Fruit fly (Drosophila melanogaster): ENCODE results near the gene CG46448.

CG46448 gene

dm6 chr2L:2373818-2374746 lies 17.4 kb upstream of the CG46448 start, which contains the start of the genes CG3609 and CG15390 (continued):
- peak; percentile 68 to 79 for TF ChIP-seq bsh (GFP tag; optimal IDR thresholded peaks at IDR 0.05)
- TF ChIP-seq CG31365 (tag; optimal IDR thresholded peaks at IDR 0.05), result peak; percentile 69
- TF ChIP-seq Ets97D (GFP tag; optimal IDR thresholded peaks at IDR 0.05), result peak; percentile 83
- 0 out of 2 replicates have a peak, but pooled peaks have one; percentile 9 for TF ChIP-seq CG43689 (GFP tag; IDR thresholded peaks at IDR 0.05)
- peak; percentile 82; the same call in 2 of the 3 replicates for TF ChIP-seq Mrtf (GFP tag; IDR thresholded peaks at IDR 0.05)
- TF ChIP-seq odd (GFP tag; optimal IDR thresholded peaks at IDR 0.05), result peak; percentile 3
- peak; percentile 63; the same call in 1 of the 2 replicates for TF ChIP-seq ara (GFP tag; IDR thresholded peaks at IDR 0.05)
- TF ChIP-seq aop (GFP tag; IDR thresholded peaks at IDR 0.05), result peak; percentile 86
- TF ChIP-seq scrt (GFP tag; optimal IDR thresholded peaks at IDR 0.05), result peak; percentile 58
- peak; percentile 6 for TF ChIP-seq nerfin-1 (tag; optimal IDR thresholded peaks at IDR 0.05)
- TF ChIP-seq CG13287 (GFP tag; IDR thresholded peaks at IDR 0.05; ENCODE audit: partially characterized antibody), result peak; percentile 57
- TF ChIP-seq Max (GFP tag; optimal IDR thresholded peaks at IDR 0.05), result peak; percentile 72
- TF ChIP-seq Rx (GFP tag; IDR thresholded peaks at IDR 0.05), result peak; percentile 71
- peak; percentile 71 for TF ChIP-seq bcd (GFP tag; optimal IDR thresholded peaks at IDR 0.05)
- TF ChIP-seq al (GFP tag; IDR thresholded peaks at IDR 0.05), result peak; percentile 82
- TF ChIP-seq Aef1 (GFP tag; IDR thresholded peaks at IDR 0.05), result peak; percentile 45; the same call in 1 of the 3 replicates
- peak; percentile 21 for TF ChIP-seq CG33557 (GFP tag; optimal IDR thresholded peaks at IDR 0.05)
- peak; percentile 70 for TF ChIP-seq Meics (GFP tag; optimal IDR thresholded peaks at IDR 0.05)
- TF ChIP-seq sna (GFP tag; IDR thresholded peaks at IDR 0.05; ENCODE audit: partially characterized antibody), result no peak
- TF ChIP-seq Dip3 (GFP tag; optimal IDR thresholded peaks at IDR 0.05), result peak; percentile 81
- peak; percentile 44 for TF ChIP-seq Hr3 (GFP tag; optimal IDR thresholded peaks at IDR 0.05)
- peak; percentile 80 for TF ChIP-seq Atf6 (GFP tag; IDR thresholded peaks at IDR 0.05)
- TF ChIP-seq Mes4 (GFP tag; optimal IDR thresholded peaks at IDR 0.05), result peak; percentile 82
- TF ChIP-seq Sin3A (optimal IDR thresholded peaks at IDR 0.05), result peak; percentile 4
- TF ChIP-seq CG14710 (tag; optimal IDR thresholded peaks at IDR 0.05), result peak; percentile 52
- TF ChIP-seq grau (tag; optimal IDR thresholded peaks at IDR 0.05), result peak; percentile 74
- no peak for TF ChIP-seq pan (optimal IDR thresholded peaks at IDR 0.05)
- peak in 1 of 2 experiments; percentile 75 for TF ChIP-seq pan (GFP tag; optimal IDR thresholded peaks at IDR 0.05 in 1 of 2, IDR thresholded peaks at IDR 0.05 in 1 of 2)
- peak; percentile 37 for TF ChIP-seq Deaf1 (tag; optimal IDR thresholded peaks at IDR 0.05)
- TF ChIP-seq ham (GFP tag; IDR thresholded peaks at IDR 0.05), result no peak; the same call in 1 of the 2 replicates
- TF ChIP-seq tin (GFP tag; optimal IDR thresholded peaks at IDR 0.05), result peak; percentile 82
- TF ChIP-seq kay (GFP tag; optimal IDR thresholded peaks at IDR 0.05), result peak; percentile 80
- peak; percentile 77 for TF ChIP-seq CG32772 (GFP tag; IDR thresholded peaks at IDR 0.05)
- peak; percentile 90 for TF ChIP-seq CG7786 (GFP tag; optimal IDR thresholded peaks at IDR 0.05)
- TF ChIP-seq Eip74EF (GFP tag; optimal IDR thresholded peaks at IDR 0.05), result peak in 1 of 2 experiments; percentile 75
- peak; percentile 69; the same call in 2 of the 3 replicates for TF ChIP-seq CG17361 (GFP tag; IDR thresholded peaks at IDR 0.05)
- no peak for TF ChIP-seq cad (GFP tag; optimal IDR thresholded peaks at IDR 0.05)
- TF ChIP-seq C15 (GFP tag; IDR thresholded peaks at IDR 0.05), result peak; percentile 72; the same call in 1 of the 3 replicates
- peak; percentile 50 for TF ChIP-seq stc (GFP tag; IDR thresholded peaks at IDR 0.05)
- peak; percentile 51 for TF ChIP-seq corto (GFP tag; optimal IDR thresholded peaks at IDR 0.05)
- TF ChIP-seq CG4730 (GFP tag; IDR thresholded peaks at IDR 0.05), result peak; percentile 27; the same call in 1 of the 2 replicates
- TF ChIP-seq onecut (GFP tag; IDR thresholded peaks at IDR 0.05), result peak; percentile 72
- 0 out of 3 replicates have a peak, but pooled peaks have one; percentile 17 for TF ChIP-seq CG3726 (GFP tag; IDR thresholded peaks at IDR 0.05)
- peak; percentile 63 for TF ChIP-seq Poxn (GFP tag; IDR thresholded peaks at IDR 0.05)
- TF ChIP-seq CG14667 (GFP tag; IDR thresholded peaks at IDR 0.05), result peak; percentile 65
- peak; percentile 58 for TF ChIP-seq E2f2 (GFP tag; IDR thresholded peaks at IDR 0.05)
- TF ChIP-seq CG12299 (tag; optimal IDR thresholded peaks at IDR 0.05), result peak; percentile 78
- peak; percentile 40; the same call in 1 of the 2 replicates for TF ChIP-seq bbx (GFP tag; IDR thresholded peaks at IDR 0.05; ENCODE audit: partially characterized antibody)

Measured in whole organism, embryonic.